Fruit fly (Drosophila melanogaster) whole organism, wandering third instar larva: Measurements from ENCODE around the gene dgt2.

Experiments
- ey ChIP-seq: fragments of 200-800 bp; sonication (Bioruptor generic); optimal IDR thresholded peaks from 2 replicates; lab custom pipeline; 2016; ENCODE audit warnings: missing biosample characterization, missing genetic modification characterization
- rgr ChIP-seq: fragments of 200-800 bp; sonication (Bioruptor generic); optimal IDR thresholded peaks from 3 replicates; lab custom pipeline; 2016; ENCODE audit warnings: missing biosample characterization, mild to moderate bottlenecking, missing genetic modification characterization

dm6 chr2L:11955839-11956238, 33.9 kb upstream of the dgt2 start:
- TF ChIP-seq rgr (GFP tag; lab: Kevin White, UChicago) (no peak), ey (GFP tag; lab: Kevin White, UChicago) (no peak)
